Worm (Caenorhabditis elegans): ENCODE data around the gene pnn-1.

DNA sequence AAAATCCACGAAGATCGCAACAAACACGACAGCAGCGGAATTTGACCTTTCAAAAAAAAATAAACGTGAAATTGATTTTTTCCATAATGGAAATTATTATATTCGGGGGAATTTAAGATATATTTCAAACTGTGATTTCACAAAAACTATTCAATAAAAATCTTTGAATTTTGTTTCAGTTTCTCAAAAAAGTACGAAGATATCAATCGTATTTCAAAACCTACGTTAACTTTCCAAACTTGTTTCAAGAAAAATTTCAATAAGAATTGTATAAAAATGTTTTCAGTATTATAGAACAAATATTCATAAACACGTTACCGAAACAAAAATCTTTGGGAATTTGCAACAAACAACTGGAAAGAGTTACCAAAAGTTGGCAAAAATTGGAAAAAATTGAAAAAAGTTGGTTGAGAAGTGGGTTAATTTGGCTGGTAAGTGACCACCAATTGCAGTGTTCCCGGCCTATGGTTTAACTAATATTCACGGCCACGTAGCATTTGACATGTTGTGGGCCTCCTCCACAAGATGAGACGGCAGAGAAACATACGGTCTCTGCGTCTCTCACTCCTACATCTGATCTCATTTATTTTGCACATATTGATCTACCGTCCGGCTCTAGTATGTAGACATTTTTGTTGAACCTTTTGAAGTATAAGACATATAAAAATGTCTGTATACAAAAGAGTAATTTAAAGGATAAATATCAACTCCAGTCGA, 19.9 kb upstream of the pnn-1 start, which contains the start of the genes T16G1.9 and T16G1.18:
- TF ChIP-seq scrt-1 (GFP tag; IDR thresholded peaks at IDR 0.05), result no peak
- TF ChIP-seq ama-1 (optimal IDR thresholded peaks at IDR 0.05), result no peak
- no peak for TF ChIP-seq pes-1 (GFP tag; IDR thresholded peaks at IDR 0.05)

Data from whole organism, early embryonic.